Fruit fly (Drosophila melanogaster) whole organism: ENCODE data around the gene CG11367.

Experiments used
- CG8478 ChIP-seq: fragments of >200 bp; optimal IDR thresholded peaks from 2 replicates; lab custom pipeline; 2018; ENCODE audit warnings: inconsistent platforms
- Dll ChIP-seq: fragments of >200 bp; optimal IDR thresholded peaks from 2 replicates; lab custom pipeline; 2017
- EcR ChIP-seq, 2 experiments: fragments of >200 bp; optimal IDR thresholded peaks; 2 replicates each; lab custom pipeline; 2017; ENCODE audit warnings: missing biosample characterization in 2 of 2, missing genetic modification characterization in 2 of 2, missing genetic modification reagents in 2 of 2
- pan ChIP-seq: fragments of >200 bp; optimal IDR thresholded peaks from 2 replicates; lab custom pipeline; 2017
- psq ChIP-seq: fragments of >200 bp; optimal IDR thresholded peaks from 2 replicates; lab custom pipeline; 2017
- usp ChIP-seq: fragments of >200 bp; optimal IDR thresholded peaks from 2 replicates; lab custom pipeline; 2017; ENCODE audit warnings: missing biosample characterization, missing genetic modification characterization, mixed read lengths

CG11367 gene

dm6 chr3L:22721991-22722390, 5.9 kb upstream of the CG11367 start, which contains the start of gene CG14451:
Gene CG14451, minus strand, starts transcription at chr3L:22722091.
- no peak for TF ChIP-seq pan
- no peak for TF ChIP-seq CG8478
- TF ChIP-seq EcR (GFP tag; optimal IDR thresholded peaks at IDR 0.05; lab: Kevin White, UChicago), result no peak
- no peak for TF ChIP-seq psq (lab: Kevin White, UChicago)
- TF ChIP-seq usp (GFP tag; lab: Kevin White, UChicago), result no peak
- TF ChIP-seq Dll (lab: Kevin White, UChicago), result no peak

- no peak for TF ChIP-seq Dll (lab: Kevin White, UChicago)
- TF ChIP-seq pan, result no peak
- no peak for TF ChIP-seq usp (GFP tag; lab: Kevin White, UChicago)
- TF ChIP-seq EcR (GFP tag; optimal IDR thresholded peaks at IDR 0.05; lab: Kevin White, UChicago), result no peak
- TF ChIP-seq CG8478, result no peak
- TF ChIP-seq psq (lab: Kevin White, UChicago), result no peak
These were observed 3.7 kb upstream of the CG11367 start for dm6 chr3L:22724046-22724771.

dm6 chr3L:22729466-22729865, 1.6 kb downstream of the CG11367 start, which contains the start of gene CG32454:
Gene CG32454, plus strand, starts transcription at chr3L:22729766.
- TF ChIP-seq pan (no peak), EcR (GFP tag; optimal IDR thresholded peaks at IDR 0.05; lab: Kevin White, UChicago) (no peak), psq (lab: Kevin White, UChicago) (no peak), Dll (lab: Kevin White, UChicago) (no peak), usp (GFP tag; lab: Kevin White, UChicago) (no peak), CG8478 (no peak)

dm6 chr3L:22731393-22731792, 3.5 kb downstream of the CG11367 start:
- TF ChIP-seq CG8478 (no peak), usp (GFP tag; lab: Kevin White, UChicago) (no peak), pan (no peak), psq (lab: Kevin White, UChicago) (no peak), Dll (lab: Kevin White, UChicago) (no peak), EcR (GFP tag; optimal IDR thresholded peaks at IDR 0.05; lab: Kevin White, UChicago) (no peak)

- no peak for TF ChIP-seq EcR (GFP tag; optimal IDR thresholded peaks at IDR 0.05; lab: Kevin White, UChicago)
- TF ChIP-seq psq (lab: Kevin White, UChicago), result no peak
- no peak for TF ChIP-seq pan
- TF ChIP-seq usp (GFP tag; lab: Kevin White, UChicago), result no peak
- no peak for TF ChIP-seq Dll (lab: Kevin White, UChicago)
- TF ChIP-seq CG8478, result no peak
These were observed 5.7 kb downstream of the CG11367 start for dm6 chr3L:22733607-22734006.

- TF ChIP-seq pan (no peak), EcR (GFP tag; optimal IDR thresholded peaks at IDR 0.05; lab: Kevin White, UChicago) (no peak), psq (lab: Kevin White, UChicago) (no peak), usp (GFP tag; lab: Kevin White, UChicago) (no peak), CG8478 (no peak), Dll (lab: Kevin White, UChicago) (no peak)
These were observed 10.1 kb downstream of the CG11367 start, which contains the start of gene CG11241 for dm6 chr3L:22737732-22738611. Gene CG11241, minus strand, starts transcription at chr3L:22738420.

dm6 chr3L:22741389-22742120, 13.6 kb downstream of the CG11367 start, which contains the start of gene CG7369:
Gene CG7369, plus strand, starts transcription at chr3L:22741793.
- no peak for TF ChIP-seq EcR (GFP tag; optimal IDR thresholded peaks at IDR 0.05; lab: Kevin White, UChicago)
- TF ChIP-seq Dll (lab: Kevin White, UChicago), result no peak
- TF ChIP-seq psq (lab: Kevin White, UChicago), result no peak
- no peak for TF ChIP-seq CG8478
- TF ChIP-seq pan, result no peak
- TF ChIP-seq usp (GFP tag; lab: Kevin White, UChicago), result no peak

dm6 chr3L:22742121-22742531, 14.2 kb downstream of the CG11367 start:
- no peak for TF ChIP-seq Dll (lab: Kevin White, UChicago)
- TF ChIP-seq pan, result no peak
- TF ChIP-seq CG8478, result no peak
- no peak for TF ChIP-seq EcR (GFP tag; optimal IDR thresholded peaks at IDR 0.05; lab: Kevin White, UChicago)
- TF ChIP-seq psq (lab: Kevin White, UChicago), result no peak
- no peak for TF ChIP-seq usp (GFP tag; lab: Kevin White, UChicago)

- no peak for TF ChIP-seq CG8478
- no peak for TF ChIP-seq psq (lab: Kevin White, UChicago)
- no peak for TF ChIP-seq usp (GFP tag; lab: Kevin White, UChicago)
- no peak for TF ChIP-seq pan
- TF ChIP-seq EcR (GFP tag; optimal IDR thresholded peaks at IDR 0.05; lab: Kevin White, UChicago), result no peak
- no peak for TF ChIP-seq Dll (lab: Kevin White, UChicago)
These were observed 15.2 kb downstream of the CG11367 start for dm6 chr3L:22742945-22743582.

- no peak for TF ChIP-seq CG8478
- no peak for TF ChIP-seq Dll (lab: Kevin White, UChicago)
- TF ChIP-seq psq (lab: Kevin White, UChicago), result no peak
- TF ChIP-seq usp (GFP tag; lab: Kevin White, UChicago), result no peak
- no peak for TF ChIP-seq pan
- no peak for TF ChIP-seq EcR (GFP tag; optimal IDR thresholded peaks at IDR 0.05; lab: Kevin White, UChicago)
These were observed 21.2 kb downstream of the CG11367 start, which contains the start of gene SPoCk for dm6 chr3L:22749147-22749550. Gene SPoCk, plus strand, starts transcription at chr3L:22749444.
